Worm (Caenorhabditis elegans) whole organism, L2 larva: ENCODE measurements around the gene C33A12.19.

Experiments used
- C34F6.9 ChIP-seq: fragments of 150-350 bp; optimal IDR thresholded peaks from 2 replicates; lab custom pipeline; 2014; ENCODE audit warnings: missing biosample characterization, missing genetic modification characterization
- F13H6.1 ChIP-seq: sonication (generic microtip); optimal IDR thresholded peaks from 2 replicates; lab custom pipeline; 2016; ENCODE audit warnings: missing genetic modification characterization, missing compliant biosample characterization
- R02D3.7 ChIP-seq: fragments of 150-350 bp; optimal IDR thresholded peaks from 2 replicates; lab custom pipeline; 2014; ENCODE audit warnings: missing biosample characterization, missing genetic modification characterization
- ZK546.5 ChIP-seq: sonication (generic microtip); optimal IDR thresholded peaks from 2 replicates; lab custom pipeline; 2017; ENCODE audit warnings: missing biosample characterization, missing genetic modification characterization
- alr-1 ChIP-seq: fragments of 150-350 bp; optimal IDR thresholded peaks from 2 replicates; lab custom pipeline; 2014; ENCODE audit warnings: missing biosample characterization, missing genetic modification characterization
- aly-2 ChIP-seq: fragments of 150-350 bp; optimal IDR thresholded peaks from 2 replicates; lab custom pipeline; 2014; ENCODE audit warnings: missing biosample characterization, missing genetic modification characterization
- ceh-82 ChIP-seq: fragments of 150-350 bp; optimal IDR thresholded peaks from 2 replicates; lab custom pipeline; 2014; ENCODE audit warnings: missing biosample characterization, missing genetic modification characterization
- crh-2 ChIP-seq: sonication (generic microtip); optimal IDR thresholded peaks from 2 replicates; lab custom pipeline; 2017; ENCODE audit warnings: missing biosample characterization, missing genetic modification characterization
- dmd-4 ChIP-seq: sonication (generic microtip); optimal IDR thresholded peaks from 2 replicates; lab custom pipeline; 2017; ENCODE audit warnings: missing biosample characterization, missing genetic modification characterization
- egl-27 ChIP-seq: sonication (generic microtip); optimal IDR thresholded peaks from 3 replicates; lab custom pipeline; 2017; ENCODE audit warnings: missing biosample characterization, missing genetic modification reagents, missing genetic modification characterization
- elt-3 ChIP-seq: sonication (generic microtip); optimal IDR thresholded peaks from 2 replicates; lab custom pipeline; 2017; ENCODE audit warnings: missing biosample characterization, missing genetic modification characterization
- fos-1 ChIP-seq: fragments of 150-350 bp; optimal IDR thresholded peaks from 2 replicates; lab custom pipeline; 2014; ENCODE audit warnings: missing biosample characterization, missing genetic modification characterization
- gmeb-1 ChIP-seq: fragments of 150-350 bp; optimal IDR thresholded peaks from 2 replicates; lab custom pipeline; 2014; ENCODE audit warnings: missing biosample characterization, missing genetic modification characterization
- lin-13 ChIP-seq: fragments of 150-350 bp; optimal IDR thresholded peaks from 2 replicates; lab custom pipeline; 2014; ENCODE audit warnings: missing biosample characterization, missing genetic modification reagents, missing genetic modification characterization
- lin-39 ChIP-seq: fragments of 150-350 bp; optimal IDR thresholded peaks from 2 replicates; lab custom pipeline; 2014; ENCODE audit warnings: missing biosample characterization, missing genetic modification reagents, missing genetic modification characterization
- lsy-2 ChIP-seq, 2 experiments: fragments of 150-350 bp in 1 of 2; sonication (generic microtip) in 1 of 2; optimal IDR thresholded peaks; 2 replicates each; lab custom pipeline; 2014 to 2017; ENCODE audit warnings: missing biosample characterization in 2 of 2, missing genetic modification characterization in 2 of 2
- mab-5 ChIP-seq: fragments of 150-350 bp; optimal IDR thresholded peaks from 2 replicates; lab custom pipeline; 2014; ENCODE audit warnings: missing biosample characterization, missing genetic modification characterization
- mbf-1 ChIP-seq: sonication (generic microtip); optimal IDR thresholded peaks from 2 replicates; lab custom pipeline; 2017; ENCODE audit warnings: missing biosample characterization, missing genetic modification characterization
- mdl-1 ChIP-seq, 2 experiments: fragments of 150-350 bp in 1 of 2; sonication (generic microtip) in 1 of 2; optimal IDR thresholded peaks; 2 replicates each; lab custom pipeline; 2017; ENCODE audit warnings: missing biosample characterization in 2 of 2, missing genetic modification characterization in 2 of 2
- nhr-10 ChIP-seq: sonication (generic microtip); optimal IDR thresholded peaks from 2 replicates; lab custom pipeline; 2017; ENCODE audit warnings: missing biosample characterization, missing genetic modification characterization
- nhr-11 ChIP-seq: fragments of 150-350 bp; optimal IDR thresholded peaks from 2 replicates; lab custom pipeline; 2014; ENCODE audit warnings: missing biosample characterization, missing genetic modification characterization
- nhr-12 ChIP-seq: fragments of 150-350 bp; optimal IDR thresholded peaks from 2 replicates; lab custom pipeline; 2014; ENCODE audit warnings: missing biosample characterization, missing genetic modification characterization
- nhr-129 ChIP-seq: fragments of 150-350 bp; optimal IDR thresholded peaks from 2 replicates; lab custom pipeline; 2014; ENCODE audit warnings: missing biosample characterization, missing genetic modification characterization
- nhr-21 ChIP-seq: fragments of 150-350 bp; optimal IDR thresholded peaks from 2 replicates; lab custom pipeline; 2014; ENCODE audit warnings: missing biosample characterization, missing genetic modification characterization
- nhr-25 ChIP-seq: fragments of 150-350 bp; sonication (generic microtip); optimal IDR thresholded peaks from 3 replicates; lab custom pipeline; 2014; ENCODE audit warnings: missing biosample characterization, missing genetic modification characterization
- nhr-6 ChIP-seq: fragments of 150-350 bp; optimal IDR thresholded peaks from 2 replicates; lab custom pipeline; 2014; ENCODE audit warnings: missing biosample characterization, missing genetic modification characterization
- peb-1 ChIP-seq: fragments of 150-350 bp; optimal IDR thresholded peaks from 2 replicates; lab custom pipeline; 2014; ENCODE audit warnings: missing biosample characterization, missing genetic modification characterization
- sma-3 ChIP-seq: sonication (generic microtip); optimal IDR thresholded peaks from 2 replicates; lab custom pipeline; 2016; ENCODE audit warnings: missing genetic modification reagents, missing genetic modification characterization, missing compliant biosample characterization
- sma-9 ChIP-seq, 2 experiments: fragments of 150-350 bp in 1 of 2; sonication (generic microtip) in 1 of 2; optimal IDR thresholded peaks; 2 replicates each; lab custom pipeline; 2014 to 2016; ENCODE audit warnings: missing genetic modification characterization in 2 of 2, mild to moderate bottlenecking in 1 of 2, missing biosample characterization in 1 of 2, missing compliant biosample characterization in 1 of 2, missing genetic modification reagents in 1 of 2, moderate library complexity in 1 of 2
- snpc-4 ChIP-seq: fragments of 150-350 bp; optimal IDR thresholded peaks from 2 replicates; lab custom pipeline; 2014; ENCODE audit warnings: missing biosample characterization, missing genetic modification characterization
- unc-39 ChIP-seq: fragments of 150-350 bp; optimal IDR thresholded peaks from 2 replicates; lab custom pipeline; 2014; ENCODE audit warnings: missing biosample characterization, missing genetic modification characterization
- unc-55 ChIP-seq: fragments of 150-350 bp; sonication (generic microtip); optimal IDR thresholded peaks from 3 replicates; lab custom pipeline; 2014; ENCODE audit warnings: missing biosample characterization, missing genetic modification reagents, missing genetic modification characterization

Gene C33A12.19

ce11 chrIV:9513360-9513777 is 3.4 kb upstream of the C33A12.19 start (continued):
- no peak for TF ChIP-seq egl-27 (tag; lab: Kevin White, UChicago)
- no peak for TF ChIP-seq lin-39 (tag; lab: Kevin White, UChicago)
- no peak for TF ChIP-seq mab-5 (tag; lab: Kevin White, UChicago)

- TF ChIP-seq mbf-1 (tag; lab: Kevin White, UChicago) (no peak), nhr-25 (tag; lab: Kevin White, UChicago) (peak; percentile 0), nhr-129 (peak; percentile 91)
Measured at ce11 chrIV:9514132-9514531, 2.7 kb upstream of the C33A12.19 start.

ce11 chrIV:9518608-9519007 is 1.8 kb downstream of the C33A12.19 start, which contains the start of gene nlp-35:
TSS of gene nlp-35 (minus strand) at chrIV:9518926.
- TF ChIP-seq nhr-21 (peak; percentile 25), dmd-4 (no peak)

DNA sequence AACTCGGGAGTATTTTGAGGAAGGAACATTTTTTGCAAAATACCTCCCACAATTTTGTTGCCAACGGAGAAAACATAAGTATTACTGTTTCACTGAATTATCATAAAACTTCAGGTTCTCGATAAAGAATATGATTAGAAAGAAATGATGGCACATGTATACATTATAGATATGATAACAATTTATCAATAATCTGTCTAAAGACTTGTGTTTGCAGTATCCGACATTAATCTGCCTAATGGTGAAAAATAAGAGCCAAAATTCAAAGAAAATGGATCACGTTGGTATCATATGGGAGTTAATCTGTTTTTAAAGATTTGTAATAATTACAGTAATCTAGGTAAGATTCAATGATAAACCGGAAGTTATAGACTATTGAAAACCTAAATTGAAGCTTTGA is 3.8 kb downstream of the C33A12.19 start:
- TF ChIP-seq peb-1 (tag; lab: Kevin White, UChicago) (no peak), ceh-82 (tag; lab: Kevin White, UChicago) (no peak)

DNA sequence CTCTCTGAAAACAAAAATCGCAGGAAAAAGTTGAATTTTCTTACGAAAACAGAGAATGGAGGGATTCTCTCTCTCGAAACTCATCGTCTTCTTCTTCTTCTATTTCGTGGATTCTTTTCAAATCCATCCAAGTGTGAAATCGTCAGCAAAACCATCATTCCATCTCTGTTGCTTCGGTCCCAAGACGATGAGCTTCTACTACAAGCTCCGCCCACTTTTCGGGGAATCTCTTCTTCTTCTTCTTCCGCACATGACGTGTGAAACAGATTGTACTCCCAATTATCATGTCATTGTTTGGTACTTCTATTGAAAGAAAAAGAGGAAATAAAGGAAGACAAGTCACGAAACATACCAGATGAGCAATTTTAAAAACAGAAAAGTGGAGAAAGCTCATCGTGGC is 6.3 kb downstream of the C33A12.19 start:
- no peak for TF ChIP-seq nhr-11
- no peak for TF ChIP-seq nhr-129
- no peak for TF ChIP-seq dmd-4
- no peak for TF ChIP-seq crh-2 (tag; lab: Kevin White, UChicago)
- TF ChIP-seq C34F6.9 (tag; lab: Kevin White, UChicago), result no peak
- TF ChIP-seq lsy-2 (tag; optimal IDR thresholded peaks at IDR 0.05; lab: Kevin White, UChicago), result no peak
- TF ChIP-seq lin-39 (tag; lab: Kevin White, UChicago), result no peak
- TF ChIP-seq nhr-10 (tag; lab: Kevin White, UChicago), result no peak
- TF ChIP-seq aly-2 (tag; lab: Kevin White, UChicago), result no peak
- no peak for TF ChIP-seq nhr-25 (tag; lab: Kevin White, UChicago)
- no peak for TF ChIP-seq elt-3 (tag; lab: Kevin White, UChicago)
- no peak for TF ChIP-seq nhr-12 (tag; lab: Kevin White, UChicago)
- no peak for TF ChIP-seq F13H6.1 (tag; lab: Kevin White, UChicago)
- TF ChIP-seq lin-13 (GFP tag; lab: Kevin White, UChicago), result no peak
- TF ChIP-seq peb-1 (tag; lab: Kevin White, UChicago), result no peak
- TF ChIP-seq sma-9 (GFP tag; optimal IDR thresholded peaks at IDR 0.05; lab: Kevin White, UChicago), result no peak
- TF ChIP-seq sma-9 (tag; optimal IDR thresholded peaks at IDR 0.05; lab: Kevin White, UChicago), result no peak
- no peak for TF ChIP-seq ZK546.5
- TF ChIP-seq R02D3.7 (tag; lab: Kevin White, UChicago), result no peak
- no peak for TF ChIP-seq egl-27 (tag; lab: Kevin White, UChicago)
- TF ChIP-seq unc-39 (tag; lab: Kevin White, UChicago), result no peak

ce11 chrIV:9524849-9525460 is 8.2 kb downstream of the C33A12.19 start, which contains the start of gene ndua-5:
TSS of gene ndua-5 (minus strand) at chrIV:9524899.
- TF ChIP-seq mdl-1 (tag; optimal IDR thresholded peaks at IDR 0.05; lab: Kevin White, UChicago) (no peak), snpc-4 (tag; lab: Kevin White, UChicago) (peak; percentile 68), sma-3 (GFP tag; lab: Kevin White, UChicago) (peak; percentile 28), nhr-25 (tag; lab: Kevin White, UChicago) (peak; percentile 21), fos-1 (tag; lab: Kevin White, UChicago) (peak; percentile 6), nhr-6 (tag; lab: Kevin White, UChicago) (no peak), gmeb-1 (peak; percentile 87), crh-2 (tag; lab: Kevin White, UChicago) (peak; percentile 36), C34F6.9 (tag; lab: Kevin White, UChicago) (peak; percentile 39), sma-9 (GFP tag; optimal IDR thresholded peaks at IDR 0.05; lab: Kevin White, UChicago) (peak; percentile 12), sma-9 (tag; optimal IDR thresholded peaks at IDR 0.05; lab: Kevin White, UChicago) (no peak), unc-55 (GFP tag; lab: Kevin White, UChicago) (peak; percentile 33), alr-1 (tag; lab: Kevin White, UChicago) (no peak), lsy-2 (tag; optimal IDR thresholded peaks at IDR 0.05; lab: Kevin White, UChicago) (peak in 1 of 2 experiments; percentile 70), lin-13 (GFP tag; lab: Kevin White, UChicago) (peak; percentile 27)
